Worm (Caenorhabditis elegans) whole organism, L4 larva: Measurements from ENCODE around the gene K03H6.5.

Experiments used
- F49E8.2 ChIP-seq: sonication (generic microtip); optimal IDR thresholded peaks from 2 replicates; lab custom pipeline; 2016; ENCODE audit warnings: missing compliant biosample characterization, mild to moderate bottlenecking, missing genetic modification characterization, borderline replicate concordance
- T20F7.1 ChIP-seq: fragments of 200-800 bp; sonication (Bioruptor generic); optimal IDR thresholded peaks from 2 replicates; lab custom pipeline; 2018; ENCODE audit warnings: mild to moderate bottlenecking, missing genetic modification characterization, missing compliant biosample characterization
- Y5F2A.4 ChIP-seq: fragments of 200-800 bp; sonication (Bioruptor generic); optimal IDR thresholded peaks from 2 replicates; lab custom pipeline; 2018; ENCODE audit warnings: mild to moderate bottlenecking, missing genetic modification characterization, missing compliant biosample characterization
- aha-1 ChIP-seq: fragments of 150-350 bp; peaks from one replicate; lab custom pipeline; 2014; ENCODE audit warnings: missing biosample characterization, missing genetic modification characterization
- ama-1 ChIP-seq: fragments of 150-350 bp; optimal IDR thresholded peaks from 2 replicates; lab custom pipeline; 2014; ENCODE audit warnings: inconsistent platforms, mixed read lengths
- attf-4 ChIP-seq: sonication (generic microtip); optimal IDR thresholded peaks from 3 replicates; lab custom pipeline; 2017; ENCODE audit warnings: missing biosample characterization, missing genetic modification characterization
- ceh-32 ChIP-seq: sonication (generic microtip); optimal IDR thresholded peaks from 2 replicates; lab custom pipeline; 2016; ENCODE audit warnings: mild to moderate bottlenecking, missing genetic modification characterization, missing compliant biosample characterization; ENCODE audit not compliant: poor library complexity
- ctbp-1 ChIP-seq: fragments of 200-800 bp; sonication (Bioruptor generic); IDR thresholded peaks from 2 replicates; pipeline ENCODE4 v1.3.6; 2022; ENCODE audit warnings: missing genetic modification reagents, missing genetic modification characterization, missing compliant biosample characterization
- daf-16 ChIP-seq, 3 experiments: sonication (generic microtip); optimal IDR thresholded peaks; 2 replicates each; lab custom pipeline; 2016 to 2017; ENCODE audit warnings: missing genetic modification characterization in 3 of 3, missing genetic modification reagents in 3 of 3, mild to moderate bottlenecking in 2 of 3, missing compliant biosample characterization in 2 of 3, missing biosample characterization in 1 of 3, moderate library complexity in 1 of 3
- dmd-6 ChIP-seq: fragments of 200-800 bp; sonication (Bioruptor generic); IDR thresholded peaks from 2 replicates; pipeline ENCODE4 v1.3.6; 2022; ENCODE audit warnings: missing genetic modification reagents, missing genetic modification characterization, missing compliant biosample characterization
- egl-43 ChIP-seq: fragments of 200-800 bp; sonication (Bioruptor generic); IDR thresholded peaks from 2 replicates; pipeline ENCODE4 v1.3.6; 2022; ENCODE audit warnings: missing genetic modification reagents, missing genetic modification characterization, missing compliant biosample characterization
- fkh-10 ChIP-seq: fragments of 150-350 bp; optimal IDR thresholded peaks from 2 replicates; lab custom pipeline; 2014; ENCODE audit warnings: missing biosample characterization, missing genetic modification reagents, missing genetic modification characterization
- fos-1 ChIP-seq: fragments of 150-350 bp; optimal IDR thresholded peaks from 2 replicates; lab custom pipeline; 2014; ENCODE audit warnings: missing biosample characterization, missing genetic modification characterization
- hlh-11 ChIP-seq: fragments of 200-800 bp; sonication (Bioruptor generic); optimal IDR thresholded peaks from 2 replicates; lab custom pipeline; 2018; ENCODE audit warnings: mild to moderate bottlenecking, missing genetic modification characterization, missing compliant biosample characterization
- jun-1 ChIP-seq: fragments of 150-350 bp; optimal IDR thresholded peaks from 2 replicates; lab custom pipeline; 2014; ENCODE audit warnings: missing biosample characterization, missing genetic modification reagents, missing genetic modification characterization
- madf-5 ChIP-seq, 2 experiments: fragments of 200-800 bp; sonication (Bioruptor generic); IDR thresholded peaks; 2 replicates each; pipeline ENCODE4 v1.3.6; 2022; ENCODE audit warnings: missing compliant biosample characterization in 2 of 2, missing genetic modification characterization in 2 of 2
- mep-1 ChIP-seq: fragments of 150-350 bp; sonication (generic microtip); optimal IDR thresholded peaks from 3 replicates; lab custom pipeline; 2014; ENCODE audit warnings: missing biosample characterization, missing genetic modification characterization
- mes-2 ChIP-seq: sonication (generic microtip); optimal IDR thresholded peaks from 2 replicates; lab custom pipeline; 2016; ENCODE audit warnings: missing genotype, mild to moderate bottlenecking, missing genetic modification characterization, missing compliant biosample characterization; ENCODE audit not compliant: poor library complexity, severe bottlenecking
- mxl-3 ChIP-seq: fragments of 200-800 bp; sonication (Bioruptor generic); optimal IDR thresholded peaks from 2 replicates; lab custom pipeline; 2018; ENCODE audit warnings: mild to moderate bottlenecking, missing genetic modification characterization, missing compliant biosample characterization
- nhr-111 ChIP-seq: fragments of 200-800 bp; sonication (Bioruptor generic); optimal IDR thresholded peaks from 2 replicates; lab custom pipeline; 2018; ENCODE audit warnings: mild to moderate bottlenecking, missing genetic modification characterization, missing compliant biosample characterization
- nhr-28 ChIP-seq: fragments of 150-350 bp; optimal IDR thresholded peaks from 2 replicates; lab custom pipeline; 2014; ENCODE audit warnings: missing biosample characterization, missing genetic modification characterization
- nhr-48 ChIP-seq: sonication (generic microtip); optimal IDR thresholded peaks from 2 replicates; lab custom pipeline; 2016; ENCODE audit warnings: mild to moderate bottlenecking, missing genetic modification characterization, missing compliant biosample characterization
- pha-4 ChIP-seq, 2 experiments: fragments of 150-350 bp in 1 of 2; fragments of 200-800 bp in 1 of 2; sonication (Bioruptor generic) in 1 of 2; IDR thresholded peaks in 1 of 2; optimal IDR thresholded peaks in 1 of 2; 2 replicates each; pipeline versions ENCODE4 v1.3.6 to Lab custom; 2014 to 2022; ENCODE audit warnings: missing genetic modification characterization in 2 of 2, missing genetic modification reagents in 2 of 2, missing biosample characterization in 1 of 2, missing compliant biosample characterization in 1 of 2
- pqm-1 ChIP-seq: sonication (generic microtip); optimal IDR thresholded peaks from 2 replicates; lab custom pipeline; 2017; ENCODE audit warnings: missing biosample characterization, missing genetic modification characterization
- rbr-2 ChIP-seq: sonication (generic microtip); optimal IDR thresholded peaks from 2 replicates; lab custom pipeline; 2016; ENCODE audit warnings: missing genotype, missing genetic modification characterization, missing compliant biosample characterization
- saeg-2 ChIP-seq: fragments of 200-800 bp; sonication (Bioruptor generic); IDR thresholded peaks from 2 replicates; pipeline ENCODE4 v1.3.6; 2022; ENCODE audit warnings: missing genetic modification reagents, missing genetic modification characterization, missing compliant biosample characterization
- set-16 ChIP-seq: fragments of 200-800 bp; sonication (Bioruptor generic); IDR thresholded peaks from 2 replicates; pipeline ENCODE4 v1.3.6; 2022; ENCODE audit warnings: missing genetic modification reagents, missing genetic modification characterization, missing compliant biosample characterization
- spr-3 ChIP-seq: fragments of 200-800 bp; sonication (Bioruptor generic); optimal IDR thresholded peaks from 2 replicates; lab custom pipeline; 2018; ENCODE audit warnings: mild to moderate bottlenecking, missing genetic modification characterization, missing compliant biosample characterization
- tag-97 ChIP-seq: fragments of 200-800 bp; sonication (Bioruptor generic); IDR thresholded peaks from 2 replicates; pipeline ENCODE4 v1.3.6; 2022; ENCODE audit warnings: missing genetic modification characterization, missing compliant biosample characterization
- tra-1 ChIP-seq: fragments of 200-800 bp; sonication (Bioruptor generic); IDR thresholded peaks from 2 replicates; pipeline ENCODE4 v1.3.6; 2022; ENCODE audit warnings: missing genetic modification reagents, missing genetic modification characterization, missing compliant biosample characterization
- unc-130 ChIP-seq: sonication (generic microtip); optimal IDR thresholded peaks from 2 replicates; lab custom pipeline; 2016; ENCODE audit warnings: missing genetic modification reagents, missing genetic modification characterization, missing compliant biosample characterization
- unc-39 ChIP-seq: sonication (generic microtip); optimal IDR thresholded peaks from 2 replicates; lab custom pipeline; 2017; ENCODE audit warnings: missing biosample characterization, missing genetic modification characterization

Gene K03H6.5

DNA sequence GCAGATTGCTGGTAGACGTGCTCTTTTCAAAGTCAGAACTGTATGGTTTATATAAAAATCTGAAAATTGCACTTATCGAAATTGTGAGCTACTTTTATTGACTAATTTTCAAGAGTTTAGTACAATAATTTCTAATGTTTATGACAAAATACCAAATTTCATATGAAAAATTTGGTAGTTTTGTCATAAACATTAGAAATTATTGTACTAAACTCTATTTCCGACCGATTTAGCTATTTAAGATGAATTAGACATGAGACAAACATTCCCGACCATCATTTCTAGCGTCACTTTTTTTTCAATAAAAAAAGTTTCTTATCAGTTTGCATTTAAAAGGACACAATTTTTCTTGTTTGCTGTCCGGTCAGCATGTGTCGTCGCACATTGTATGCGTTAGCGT lies 14.4 kb upstream of the K03H6.5 start, which contains the start of gene tag-244:
TSS of gene tag-244 (plus strand) at position 301 of the 400 bp plus-strand sequence.
- no peak for TF ChIP-seq daf-16 (GFP tag; optimal IDR thresholded peaks at IDR 0.05; lab: Kevin White, UChicago)
- TF ChIP-seq daf-16 (tag; optimal IDR thresholded peaks at IDR 0.05; lab: Kevin White, UChicago) = peak; percentile 6
- TF ChIP-seq pqm-1 = peak; percentile 56
- TF ChIP-seq F49E8.2 = no peak
- peak; percentile 9 for TF ChIP-seq nhr-28 (tag; lab: Kevin White, UChicago)
- TF ChIP-seq tag-97 (GFP tag; lab: Robert Waterston, UW) = no peak

DNA sequence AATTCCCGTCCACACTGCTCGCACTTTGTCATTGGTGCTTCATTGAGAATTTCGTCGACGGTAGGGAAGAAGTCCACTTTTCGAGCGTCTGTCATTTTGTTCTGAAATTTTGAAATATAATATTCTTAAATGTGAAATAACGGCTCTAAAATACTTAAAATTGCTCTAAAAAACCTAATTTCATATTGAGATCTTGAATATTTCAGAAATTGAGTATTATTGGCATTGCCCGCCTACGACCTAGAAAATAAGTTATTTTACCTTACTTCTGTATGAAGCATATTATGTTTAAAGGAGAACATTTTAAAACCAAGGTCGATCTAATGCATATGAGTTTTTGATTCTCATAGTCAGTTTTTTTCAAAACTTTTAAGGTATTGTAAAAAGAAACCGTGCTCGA lies 13.9 kb upstream of the K03H6.5 start, which contains the start of gene C34H4.5:
TSS of gene C34H4.5 (minus strand) at position 101 of the 400 bp plus-strand sequence.
- TF ChIP-seq unc-130 (GFP tag; lab: Kevin White, UChicago) (no peak), attf-4 (no peak), T20F7.1 (no peak), nhr-48 (tag; lab: Kevin White, UChicago) (no peak), dmd-6 (GFP tag; lab: Robert Waterston, UW) (no peak), hlh-11 (tag; lab: Kevin White, UChicago) (no peak), ceh-32 (tag; lab: Kevin White, UChicago) (no peak), pqm-1 (no peak), jun-1 (tag; lab: Kevin White, UChicago) (no peak), fos-1 (tag; lab: Kevin White, UChicago) (no peak), ctbp-1 (GFP tag; lab: Robert Waterston, UW) (no peak), fkh-10 (GFP tag; lab: Kevin White, UChicago) (no peak), spr-3 (GFP tag; lab: Kevin White, UChicago) (no peak), nhr-28 (tag; lab: Kevin White, UChicago) (no peak), Y5F2A.4 (GFP tag; lab: Kevin White, UChicago) (no peak)
- TF ChIP-seq, all 104 proteins: peak for 0

DNA sequence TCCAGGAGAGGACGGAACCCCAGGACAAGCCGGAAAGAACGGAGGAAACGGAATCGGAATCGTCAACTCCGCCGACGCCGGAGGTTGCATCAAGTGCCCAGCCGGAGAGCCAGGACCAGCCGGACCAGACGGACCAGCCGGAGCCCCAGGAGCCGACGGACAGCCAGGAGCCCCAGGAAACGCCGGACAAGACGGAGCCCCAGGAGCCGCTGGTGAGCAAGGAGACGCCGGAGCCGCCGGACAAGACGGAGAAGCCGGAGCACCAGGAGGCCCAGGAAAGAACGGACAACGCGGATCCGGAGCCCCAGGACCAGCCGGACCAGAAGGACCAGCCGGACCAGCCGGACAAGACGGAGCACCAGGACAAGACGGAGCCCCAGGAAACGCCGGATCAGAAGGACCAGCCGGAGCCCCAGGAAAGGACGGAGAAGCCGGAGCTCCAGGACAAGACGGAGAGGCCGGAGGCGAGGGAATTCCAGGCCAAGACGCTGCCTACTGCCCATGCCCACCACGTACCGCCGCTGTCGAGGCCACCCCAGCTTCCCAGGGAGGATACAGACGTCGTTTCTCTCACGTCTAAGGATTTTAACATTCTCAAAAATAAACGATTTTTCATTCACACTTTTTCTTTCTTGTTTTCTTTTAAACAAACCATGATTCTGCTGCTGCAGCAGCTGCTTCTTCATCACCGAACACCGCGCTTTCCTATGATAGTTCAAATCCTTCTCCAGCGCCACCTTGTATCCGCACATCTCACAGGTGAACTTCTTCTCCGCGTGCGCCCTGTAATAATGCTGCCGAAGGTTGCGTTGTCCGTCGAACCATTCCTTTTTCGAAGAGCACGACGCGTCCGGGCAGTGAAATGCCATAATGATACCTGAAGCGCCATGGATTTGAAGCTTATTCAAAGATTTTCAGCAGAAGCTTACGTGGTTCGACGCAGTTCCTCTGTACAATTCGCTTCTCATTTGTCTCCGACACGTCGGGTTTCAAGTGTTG lies 13.2 kb upstream of the K03H6.5 start:
- TF ChIP-seq mxl-3 (GFP tag; lab: Kevin White, UChicago) (peak; percentile 9), rbr-2 (tag; lab: Kevin White, UChicago) (peak; percentile 41), ama-1 (peak; percentile 85), saeg-2 (no peak), unc-39 (tag; lab: Kevin White, UChicago) (no peak), pha-4 (GFP tag; IDR thresholded peaks at IDR 0.05; lab: Robert Waterston, UW) (peak; percentile 83; the same call in 1 of the 2 replicates), pha-4 (tag; optimal IDR thresholded peaks at IDR 0.05; lab: Kevin White, UChicago) (no peak), unc-130 (GFP tag; lab: Kevin White, UChicago) (no peak), egl-43 (GFP tag; lab: Robert Waterston, UW) (peak; percentile 50; the same call in 1 of the 2 replicates), mep-1 (tag; lab: Kevin White, UChicago) (no peak), madf-5 (GFP tag; IDR thresholded peaks at IDR 0.05; lab: Robert Waterston, UW) (peak in 1 of 2 experiments; percentile 100; a peak in 2 of 4 replicates), set-16 (GFP tag; lab: Robert Waterston, UW) (peak; percentile 99), aha-1 (tag; lab: Kevin White, UChicago) (peak; percentile 84), mes-2 (tag; lab: Kevin White, UChicago) (peak; percentile 5), F49E8.2 (no peak), tra-1 (GFP tag; lab: Robert Waterston, UW) (0 out of 2 replicates have a peak, but pooled peaks have one; percentile 17), nhr-111 (peak; percentile 9)
- TF ChIP-seq, all 104 proteins: peak for 11
